Fruit fly (Drosophila melanogaster) whole organism, embryonic: ENCODE data around the gene shv.

Experiments used
- Abd-B ChIP-seq: fragments of 200-800 bp; sonication (Bioruptor generic); optimal IDR thresholded peaks from 2 replicates; lab custom pipeline; 2018; ENCODE audit warnings: missing biosample characterization, mild to moderate bottlenecking, missing genetic modification characterization, moderate library complexity
- CG10147 ChIP-seq: fragments of 200-800 bp; sonication (Bioruptor generic); optimal IDR thresholded peaks from 2 replicates; lab custom pipeline; 2019; ENCODE audit warnings: missing biosample characterization, mild to moderate bottlenecking, missing genetic modification characterization, moderate library complexity
- CG10654 ChIP-seq: fragments of 200-800 bp; sonication (Bioruptor generic); optimal IDR thresholded peaks from 2 replicates; lab custom pipeline; 2016; ENCODE audit warnings: missing biosample characterization, missing genetic modification characterization
- CG10979 ChIP-seq: fragments of 200-800 bp; sonication (Bioruptor generic); optimal IDR thresholded peaks from 2 replicates; lab custom pipeline; 2018; ENCODE audit warnings: missing biosample characterization, mild to moderate bottlenecking, missing genetic modification characterization, moderate library complexity
- CG12744 ChIP-seq: fragments of 200-800 bp; sonication (Bioruptor generic); optimal IDR thresholded peaks from 2 replicates; lab custom pipeline; 2016; ENCODE audit warnings: missing biosample characterization, missing genetic modification characterization
- CG12769 ChIP-seq: fragments of 200-800 bp; sonication (Bioruptor generic); optimal IDR thresholded peaks from 2 replicates; lab custom pipeline; 2019; ENCODE audit warnings: missing biosample characterization, mild to moderate bottlenecking, missing genetic modification characterization, moderate library complexity
- CG14667 ChIP-seq: fragments of 200-800 bp; sonication (Bioruptor generic); IDR thresholded peaks from 2 replicates; pipeline ENCODE4 v1.3.6; 2022; ENCODE audit warnings: missing biosample characterization, missing genetic modification characterization
- CG16815 ChIP-seq: fragments of 200-800 bp; sonication (Bioruptor generic); optimal IDR thresholded peaks from 3 replicates; lab custom pipeline; 2017; ENCODE audit warnings: missing biosample characterization, mild to moderate bottlenecking, missing genetic modification characterization
- CG17186 ChIP-seq: fragments of 200-800 bp; sonication (Bioruptor generic); optimal IDR thresholded peaks from 3 replicates; lab custom pipeline; 2017; ENCODE audit warnings: missing biosample characterization, missing genetic modification reagents, missing genetic modification characterization
- CG17359 ChIP-seq: fragments of 200-800 bp; sonication (Bioruptor generic); optimal IDR thresholded peaks from 3 replicates; lab custom pipeline; 2018; ENCODE audit warnings: missing biosample characterization, mild to moderate bottlenecking, missing genetic modification characterization, moderate library complexity
- CG17912 ChIP-seq: fragments of 200-800 bp; sonication (Bioruptor generic); optimal IDR thresholded peaks from 2 replicates; lab custom pipeline; 2018; ENCODE audit warnings: missing biosample characterization, mild to moderate bottlenecking, missing genetic modification characterization
- CG31224 ChIP-seq: fragments of 200-800 bp; sonication (Bioruptor generic); IDR thresholded peaks from 2 replicates; pipeline ENCODE4 v1.3.6; 2022; ENCODE audit warnings: missing biosample characterization, missing genetic modification characterization
- CG6854 ChIP-seq: fragments of 200-800 bp; sonication (Bioruptor generic); optimal IDR thresholded peaks from 3 replicates; lab custom pipeline; 2017; ENCODE audit warnings: missing biosample characterization, mild to moderate bottlenecking, missing genetic modification characterization
- CG7556 ChIP-seq: fragments of 200-800 bp; sonication (Bioruptor generic); optimal IDR thresholded peaks from 2 replicates; lab custom pipeline; 2017; ENCODE audit warnings: missing biosample characterization, mild to moderate bottlenecking, missing genetic modification characterization
- CG8281 ChIP-seq: fragments of 200-800 bp; sonication (Bioruptor generic); optimal IDR thresholded peaks from 2 replicates; lab custom pipeline; 2018; ENCODE audit warnings: missing biosample characterization, mild to moderate bottlenecking, missing genetic modification characterization, moderate library complexity
- CG9215 ChIP-seq: fragments of 200-800 bp; sonication (Bioruptor generic); IDR thresholded peaks from 2 replicates; pipeline ENCODE4 v1.3.6; 2022; ENCODE audit warnings: missing biosample characterization, missing genetic modification characterization
- Chrac-16 ChIP-seq: fragments of 200-800 bp; sonication (Bioruptor generic); optimal IDR thresholded peaks from 3 replicates; lab custom pipeline; 2016; ENCODE audit warnings: missing biosample characterization, missing genetic modification characterization
- D19A ChIP-seq: fragments of 200-800 bp; optimal IDR thresholded peaks from 3 replicates; lab custom pipeline; 2019; ENCODE audit warnings: missing biosample characterization, mild to moderate bottlenecking, missing genetic modification characterization, moderate library complexity
- Dek ChIP-seq: fragments of 200-800 bp; sonication (Bioruptor generic); optimal IDR thresholded peaks from 3 replicates; lab custom pipeline; 2019; ENCODE audit warnings: missing biosample characterization, mild to moderate bottlenecking, missing genetic modification characterization, moderate library complexity
- Dip3 ChIP-seq: fragments of 200-800 bp; sonication (Bioruptor generic); optimal IDR thresholded peaks from 3 replicates; lab custom pipeline; 2016; ENCODE audit warnings: missing biosample characterization, missing genetic modification characterization
- HLH3B ChIP-seq: fragments of 200-800 bp; sonication (Bioruptor generic); IDR thresholded peaks from 2 replicates; pipeline ENCODE4 v1.3.6; 2022; ENCODE audit warnings: missing biosample characterization, missing genetic modification characterization
- Ravus ChIP-seq: fragments of 200-800 bp; sonication (Bioruptor generic); IDR thresholded peaks from 2 replicates; pipeline ENCODE4 v1.3.6; 2022; ENCODE audit warnings: missing biosample characterization, missing genetic modification characterization
- Side ChIP-seq: fragments of 200-800 bp; sonication (Bioruptor generic); optimal IDR thresholded peaks from 2 replicates; lab custom pipeline; 2016; ENCODE audit warnings: missing biosample characterization, missing genetic modification characterization
- Tbp ChIP-seq: fragments of >200 bp; optimal IDR thresholded peaks from 2 replicates; lab custom pipeline; 2018; ENCODE audit warnings: missing biosample characterization, missing genetic modification characterization
- bcd ChIP-seq: fragments of 200-800 bp; sonication (Bioruptor generic); optimal IDR thresholded peaks from 2 replicates; lab custom pipeline; 2017; ENCODE audit warnings: missing biosample characterization, mild to moderate bottlenecking, missing genetic modification characterization
- bigmax ChIP-seq: fragments of 200-800 bp; sonication (Bioruptor generic); optimal IDR thresholded peaks from 2 replicates; lab custom pipeline; 2018; ENCODE audit warnings: missing biosample characterization, mild to moderate bottlenecking, missing genetic modification characterization
- cas ChIP-seq: fragments of 200-800 bp; sonication (Bioruptor generic); IDR thresholded peaks from 2 replicates; pipeline ENCODE4 v1.3.6; 2022; ENCODE audit warnings: missing biosample characterization, missing genetic modification characterization
- cato ChIP-seq: fragments of 200-800 bp; sonication (Bioruptor generic); optimal IDR thresholded peaks from 2 replicates; lab custom pipeline; 2016; ENCODE audit warnings: missing biosample characterization, missing genetic modification characterization, borderline replicate concordance
- chif ChIP-seq, 2 experiments: fragments of 200-800 bp; sonication (Bioruptor generic); optimal IDR thresholded peaks; 3 replicates each; lab custom pipeline; 2016; ENCODE audit warnings: missing biosample characterization in 2 of 2, missing genetic modification characterization in 2 of 2
- chm ChIP-seq: fragments of 200-800 bp; sonication (Bioruptor generic); IDR thresholded peaks from 2 replicates; pipeline ENCODE4 v1.3.6; 2022; ENCODE audit warnings: missing biosample characterization, missing genetic modification characterization
- dm ChIP-seq: fragments of 200-800 bp; sonication (Bioruptor generic); optimal IDR thresholded peaks from 3 replicates; lab custom pipeline; 2016; ENCODE audit warnings: missing biosample characterization, missing genetic modification characterization
- grau ChIP-seq: fragments of 200-800 bp; optimal IDR thresholded peaks from 3 replicates; lab custom pipeline; 2019; ENCODE audit warnings: missing biosample characterization, mild to moderate bottlenecking, missing genetic modification characterization, moderate library complexity
- gro ChIP-seq: fragments of 200-800 bp; sonication (Bioruptor generic); optimal IDR thresholded peaks from 2 replicates; lab custom pipeline; 2016; ENCODE audit warnings: missing biosample characterization, missing genetic modification characterization
- hbn ChIP-seq: fragments of 200-800 bp; sonication (Bioruptor generic); IDR thresholded peaks from 2 replicates; pipeline ENCODE4 v1.3.6; 2022; ENCODE audit warnings: missing biosample characterization, missing genetic modification characterization; ENCODE audit not compliant: partially characterized antibody
- ind ChIP-seq: fragments of 200-800 bp; sonication (Bioruptor generic); optimal IDR thresholded peaks from 3 replicates; lab custom pipeline; 2016; ENCODE audit warnings: missing biosample characterization, missing genetic modification characterization
- jigr1 ChIP-seq: fragments of 200-800 bp; sonication (Bioruptor generic); IDR thresholded peaks from 3 replicates; pipeline ENCODE4 v1.3.6; 2022; ENCODE audit warnings: missing biosample characterization, missing genetic modification characterization
- lov ChIP-seq, 2 experiments: fragments of 200-800 bp in 1 of 2; fragments of >200 bp in 1 of 2; sonication (Bioruptor generic) in 1 of 2; IDR thresholded peaks in 1 of 2; optimal IDR thresholded peaks in 1 of 2; 2 replicates in 1 of 2; 3 replicates in 1 of 2; pipeline versions ENCODE4 v1.3.6 to Lab custom; 2017 to 2022; ENCODE audit warnings: missing biosample characterization in 1 of 2, missing genetic modification characterization in 1 of 2
- mirr ChIP-seq: fragments of 200-800 bp; sonication (Bioruptor generic); optimal IDR thresholded peaks from 3 replicates; lab custom pipeline; 2018; ENCODE audit warnings: missing biosample characterization, mild to moderate bottlenecking, missing genetic modification characterization
- oc ChIP-seq: fragments of 200-800 bp; sonication (Bioruptor generic); optimal IDR thresholded peaks from 2 replicates; lab custom pipeline; 2018; ENCODE audit warnings: missing biosample characterization, mild to moderate bottlenecking, missing genetic modification characterization, moderate library complexity
- peb ChIP-seq: fragments of 200-800 bp; sonication (Bioruptor generic); IDR thresholded peaks from 2 replicates; pipeline ENCODE4 v1.3.6; 2022; ENCODE audit warnings: missing biosample characterization, missing genetic modification characterization
- prd ChIP-seq, 3 experiments: fragments of >200 bp in 2 of 3; fragments of 200-800 bp in 1 of 3; sonication (Bioruptor generic) in 1 of 3; optimal IDR thresholded peaks in 2 of 3; IDR thresholded peaks in 1 of 3; 2 replicates in 2 of 3; 3 replicates in 1 of 3; pipeline versions ENCODE4 v1.3.6 to Lab custom; 2017 to 2022; ENCODE audit warnings: missing biosample characterization in 1 of 3, missing genetic modification characterization in 1 of 3
- rib ChIP-seq: fragments of 200-800 bp; sonication (Bioruptor generic); IDR thresholded peaks from 2 replicates; pipeline ENCODE4 v1.3.6; 2022; ENCODE audit warnings: missing biosample characterization, missing genetic modification characterization
- sens-2 ChIP-seq: fragments of 200-800 bp; sonication (Bioruptor generic); IDR thresholded peaks from 2 replicates; pipeline ENCODE4 v1.3.6; 2022; ENCODE audit warnings: missing biosample characterization, missing genetic modification characterization
- shn ChIP-seq: fragments of 200-800 bp; sonication (Bioruptor generic); optimal IDR thresholded peaks from 3 replicates; lab custom pipeline; 2016; ENCODE audit warnings: missing biosample characterization, missing genetic modification characterization
- sima ChIP-seq: fragments of 200-800 bp; sonication (Bioruptor generic); optimal IDR thresholded peaks from 2 replicates; lab custom pipeline; 2016; ENCODE audit warnings: missing biosample characterization, missing genetic modification characterization
- sqz ChIP-seq: fragments of 200-800 bp; sonication (Bioruptor generic); optimal IDR thresholded peaks from 3 replicates; lab custom pipeline; 2018; ENCODE audit warnings: missing biosample characterization, mild to moderate bottlenecking, missing genetic modification characterization
- twi ChIP-seq: fragments of 200-800 bp; optimal IDR thresholded peaks from 2 replicates; lab custom pipeline; 2019; ENCODE audit warnings: missing biosample characterization, mild to moderate bottlenecking, missing genetic modification characterization, moderate library complexity
- zfh1 ChIP-seq: fragments of 200-800 bp; sonication (Bioruptor generic); IDR thresholded peaks from 3 replicates; pipeline ENCODE4 v1.3.6; 2022; ENCODE audit warnings: missing biosample characterization, missing genetic modification characterization

Gene shv

DNA sequence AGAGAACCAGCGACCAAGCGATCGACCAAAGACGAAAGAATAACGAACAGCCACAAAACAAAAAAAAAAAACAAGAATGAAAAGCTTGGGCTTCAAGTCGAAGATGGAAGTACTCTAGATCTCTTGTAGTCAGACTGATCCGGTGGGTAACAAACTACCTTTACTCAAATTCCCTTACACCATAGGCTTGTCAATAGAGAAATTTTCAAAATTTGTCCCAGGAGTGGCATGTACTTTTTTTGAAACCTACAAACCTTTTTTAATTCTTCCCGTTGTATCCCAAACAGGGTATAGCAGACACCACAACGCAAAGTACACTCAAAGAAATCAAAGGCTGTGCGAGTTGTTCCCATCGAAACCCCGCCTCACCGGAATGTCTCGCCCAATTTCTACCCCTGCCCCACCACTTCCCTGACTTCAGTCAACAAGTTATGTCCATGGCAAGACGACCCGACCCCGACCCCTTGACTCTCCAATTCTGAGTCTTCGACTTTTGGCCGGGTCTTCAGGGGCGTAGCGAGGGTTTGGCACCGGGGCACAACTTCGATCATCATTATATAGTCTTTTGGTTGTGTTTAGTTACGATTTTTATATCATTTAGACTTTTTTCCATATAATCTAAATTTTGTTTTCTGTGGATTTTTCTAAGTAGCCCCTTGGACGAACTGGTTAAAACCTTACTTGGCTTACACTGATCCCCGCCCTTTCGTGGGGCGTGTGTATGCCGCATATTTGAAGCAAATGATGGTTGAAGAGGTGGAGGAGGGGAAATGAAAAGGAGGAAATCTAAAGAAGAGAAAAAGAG is 23.0 kb upstream of the shv start (continued):
- TF ChIP-seq CG7556 (GFP tag; lab: Kevin White, UChicago) (peak; percentile 29), ind (peak; percentile 59), zfh1 (GFP tag; lab: Robert Waterston, UW) (peak; percentile 62; the same call in 1 of the 3 replicates), prd (optimal IDR thresholded peaks at IDR 0.05; lab: Kevin White, UChicago) (no peak), prd (GFP tag; IDR thresholded peaks at IDR 0.05; lab: Robert Waterston, UW) (peak; percentile 64; the same call in 2 of the 3 replicates), sens-2 (no peak), peb (GFP tag; lab: Robert Waterston, UW) (no peak), hbn (GFP tag; lab: Robert Waterston, UW) (no peak), CG8281 (no peak), CG12744 (GFP tag; lab: Kevin White, UChicago) (no peak), grau (tag; lab: Kevin White, UChicago) (peak; percentile 44), CG9215 (GFP tag; lab: Robert Waterston, UW) (peak; percentile 66), D19A (tag; lab: Kevin White, UChicago) (peak; percentile 93), sqz (GFP tag; lab: Kevin White, UChicago) (peak; percentile 50), dm (GFP tag; lab: Kevin White, UChicago) (peak; percentile 9), CG17359 (tag; lab: Kevin White, UChicago) (peak; percentile 7), CG10654 (GFP tag; lab: Kevin White, UChicago) (peak; percentile 19), mirr (GFP tag; lab: Kevin White, UChicago) (no peak), CG16815 (GFP tag; lab: Kevin White, UChicago) (peak; percentile 71), CG6854 (GFP tag; lab: Kevin White, UChicago) (peak; percentile 6), Tbp (GFP tag; lab: Kevin White, UChicago) (no peak), rib (GFP tag; lab: Robert Waterston, UW) (peak; percentile 55), CG10979 (tag; lab: Kevin White, UChicago) (peak; percentile 72), CG17186 (no peak), CG17912 (no peak), Ravus (GFP tag; lab: Robert Waterston, UW) (no peak), CG31224 (peak; percentile 9; the same call in 1 of the 2 replicates), lov (optimal IDR thresholded peaks at IDR 0.05; lab: Kevin White, UChicago) (no peak), lov (GFP tag; IDR thresholded peaks at IDR 0.05; lab: Robert Waterston, UW) (0 out of 3 replicates have a peak, but pooled peaks have one; percentile 51), chif (GFP tag; optimal IDR thresholded peaks at IDR 0.05; lab: Kevin White, UChicago) (peak; percentile 44 to 45), twi (tag; lab: Kevin White, UChicago) (no peak), bcd (GFP tag; lab: Kevin White, UChicago) (peak; percentile 51), gro (peak; percentile 40), chm (peak; percentile 58; the same call in 1 of the 2 replicates), shn (GFP tag; lab: Kevin White, UChicago) (peak; percentile 36), cas (no peak), Chrac-16 (peak; percentile 71), sima (no peak), Abd-B (GFP tag; lab: Kevin White, UChicago) (peak; percentile 20), oc (tag; lab: Kevin White, UChicago) (peak; percentile 50), Side (GFP tag; lab: Kevin White, UChicago) (peak; percentile 65), HLH3B (GFP tag; lab: Robert Waterston, UW) (peak; percentile 37; the same call in 1 of the 2 replicates), CG14667 (GFP tag; lab: Robert Waterston, UW) (no peak), Dek (tag; lab: Kevin White, UChicago) (no peak), CG10147 (no peak), Dip3 (GFP tag; lab: Kevin White, UChicago) (peak; percentile 60), cato (GFP tag; lab: Kevin White, UChicago) (no peak), jigr1 (GFP tag; lab: Robert Waterston, UW) (no peak), bigmax (no peak), CG12769 (tag; lab: Kevin White, UChicago) (peak; percentile 14)
